Worm (Caenorhabditis elegans) whole organism, L3 larva: ENCODE results near the gene pqn-94.

ENCODE experiments used
- ama-1 ChIP-seq: fragments of 150-350 bp; optimal IDR thresholded peaks from 2 replicates; lab custom pipeline; 2018
- ceh-28 ChIP-seq: fragments of 150-350 bp; optimal IDR thresholded peaks from 2 replicates; lab custom pipeline; 2014; ENCODE audit warnings: missing biosample characterization, missing genetic modification reagents, missing genetic modification characterization
- daf-12 ChIP-seq: fragments of 150-350 bp; optimal IDR thresholded peaks from 2 replicates; lab custom pipeline; 2014; ENCODE audit warnings: missing biosample characterization, missing genetic modification reagents, missing genetic modification characterization
- elt-2 ChIP-seq: sonication (generic microtip); optimal IDR thresholded peaks from 2 replicates; lab custom pipeline; 2016; ENCODE audit warnings: missing genetic modification reagents, mild to moderate bottlenecking, missing genetic modification characterization, missing compliant biosample characterization
- jun-1 ChIP-seq: fragments of 150-350 bp; optimal IDR thresholded peaks from 2 replicates; lab custom pipeline; 2014; ENCODE audit warnings: missing biosample characterization, missing genetic modification reagents, missing genetic modification characterization
- lin-15B ChIP-seq: fragments of 150-350 bp; optimal IDR thresholded peaks from 2 replicates; lab custom pipeline; 2014; ENCODE audit warnings: missing biosample characterization, missing genetic modification characterization
- nhr-23 ChIP-seq: fragments of 150-350 bp; optimal IDR thresholded peaks from 2 replicates; lab custom pipeline; 2014; ENCODE audit warnings: missing biosample characterization, missing genetic modification reagents, missing genetic modification characterization
- nhr-25 ChIP-seq: sonication (generic microtip); optimal IDR thresholded peaks from 2 replicates; lab custom pipeline; 2017; ENCODE audit warnings: missing biosample characterization, missing genetic modification characterization
- nhr-76 ChIP-seq: fragments of 150-350 bp; sonication (generic microtip); optimal IDR thresholded peaks from 5 replicates; lab custom pipeline; 2014; ENCODE audit warnings: missing biosample characterization, missing genetic modification characterization
- nhr-77 ChIP-seq: fragments of 150-350 bp; optimal IDR thresholded peaks from 2 replicates; lab custom pipeline; 2014; ENCODE audit warnings: missing biosample characterization, missing genetic modification characterization
- snpc-4 ChIP-seq: fragments of 150-350 bp; optimal IDR thresholded peaks from 2 replicates; lab custom pipeline; 2014; ENCODE audit warnings: missing biosample characterization, missing genetic modification characterization
- unc-62 ChIP-seq: fragments of 150-350 bp; sonication (generic microtip); optimal IDR thresholded peaks from 4 replicates; lab custom pipeline; 2014; ENCODE audit warnings: missing biosample characterization, missing genetic modification reagents, missing genetic modification characterization
- zag-1 ChIP-seq: fragments of 150-350 bp; optimal IDR thresholded peaks from 2 replicates; lab custom pipeline; 2014; ENCODE audit warnings: missing biosample characterization, missing genetic modification characterization

DNA sequence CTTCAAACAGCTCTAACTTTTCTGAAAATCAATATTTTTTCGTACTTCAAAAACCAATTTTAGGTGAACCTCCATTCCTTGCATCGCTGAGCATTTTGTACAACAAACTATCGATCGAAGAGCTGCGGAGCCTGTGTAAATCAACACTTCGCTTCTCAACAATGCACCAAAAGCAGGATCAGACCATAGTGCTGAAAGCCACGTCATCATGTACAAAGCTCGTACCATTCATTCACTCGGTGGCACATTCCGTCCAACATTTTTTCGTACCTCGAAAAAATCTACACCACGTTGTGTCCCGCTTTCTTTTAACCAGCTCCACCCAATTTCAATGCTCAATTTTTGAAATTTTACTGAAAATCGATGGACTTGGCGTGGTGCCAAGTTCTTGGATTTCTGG lies 30.9 kb upstream of the pqn-94 start, which contains the start of gene ZC15.10:
- TF ChIP-seq ama-1 (lab: Kevin White, UChicago) (no peak), nhr-76 (tag; lab: Kevin White, UChicago) (no peak), zag-1 (tag; lab: Kevin White, UChicago) (no peak), lin-15B (tag; lab: Kevin White, UChicago) (no peak), nhr-77 (tag; lab: Kevin White, UChicago) (no peak), daf-12 (no peak), elt-2 (tag; lab: Kevin White, UChicago) (no peak), nhr-23 (no peak), snpc-4 (tag; lab: Kevin White, UChicago) (no peak), jun-1 (tag; lab: Kevin White, UChicago) (no peak), ceh-28 (tag; lab: Kevin White, UChicago) (no peak), unc-62 (no peak), nhr-25 (no peak)
